Worm (Caenorhabditis elegans): ENCODE data around the gene gldi-3.

gldi-3 gene

ce11 chrII:9283668-9284357 lies 3.9 kb upstream of the gldi-3 start (continued):
- TF ChIP-seq lsy-2 (tag; optimal IDR thresholded peaks at IDR 0.05) (peak; percentile 2 to 81), R02D3.7 (tag; optimal IDR thresholded peaks at IDR 0.05) (no peak), nhr-48 (tag; optimal IDR thresholded peaks at IDR 0.05) (peak; percentile 74), daf-12 (tag; optimal IDR thresholded peaks at IDR 0.05) (no peak), hif-1 (tag; optimal IDR thresholded peaks at IDR 0.05) (peak; percentile 64 to 89), dpl-1 (GFP tag; optimal IDR thresholded peaks at IDR 0.05) (peak; percentile 16), T26A8.4 (GFP tag; IDR thresholded peaks at IDR 0.05) (peak; percentile 37; the same call in 1 of the 2 replicates), mep-1 (tag; optimal IDR thresholded peaks at IDR 0.05) (peak; percentile 70), duxl-1 (tag; optimal IDR thresholded peaks at IDR 0.05; ENCODE audit: poor library complexity) (no peak), mdl-1 (tag; optimal IDR thresholded peaks at IDR 0.05) (peak; percentile 70 to 96), mxl-2 (GFP tag; conservative IDR thresholded peaks at IDR 0.05) (peak; percentile 63; the same call in 1 of the 2 replicates), egl-43 (GFP tag; IDR thresholded peaks at IDR 0.05) (no peak), ceh-20 (GFP tag; IDR thresholded peaks at IDR 0.05) (peak; percentile 18; the same call in 1 of the 2 replicates), Y48G9A.11 (GFP tag; IDR thresholded peaks at IDR 0.05) (0 out of 2 replicates have a peak, but pooled peaks have one; percentile 25), unc-130 (GFP tag; optimal IDR thresholded peaks at IDR 0.05) (no peak), mxl-3 (GFP tag; optimal IDR thresholded peaks at IDR 0.05) (peak; percentile 54), nhr-10 (tag; optimal IDR thresholded peaks at IDR 0.05) (peak; percentile 19), mdt-29 (GFP tag; IDR thresholded peaks at IDR 0.05) (peak; percentile 53; the same call in 1 of the 2 replicates), pha-4 (GFP tag; IDR thresholded peaks at IDR 0.05) (peak; percentile 59; the same call in 1 of the 2 replicates), pha-4 (tag; optimal IDR thresholded peaks at IDR 0.05) (no peak), ZK337.2 (GFP tag; IDR thresholded peaks at IDR 0.05) (no peak), daf-19 (GFP tag; conservative IDR thresholded peaks at IDR 0.05) (no peak), hlh-30 (tag; optimal IDR thresholded peaks at IDR 0.05; ENCODE audit: insufficient read depth) (peak; percentile 96), unc-62 (GFP tag; optimal IDR thresholded peaks at IDR 0.05 in 1 of 2) (peak in 1 of 2 experiments; percentile 99), unc-62 (tag; optimal IDR thresholded peaks at IDR 0.05) (no peak)

- peak; percentile 97 for TF ChIP-seq hlh-11 (tag; optimal IDR thresholded peaks at IDR 0.05)
- peak; percentile 62 for TF ChIP-seq dpl-1 (GFP tag; optimal IDR thresholded peaks at IDR 0.05)
- peak; percentile 35 for TF ChIP-seq fos-1 (tag; optimal IDR thresholded peaks at IDR 0.05)
- peak; percentile 48 for TF ChIP-seq attf-4 (tag; optimal IDR thresholded peaks at IDR 0.05)
- TF ChIP-seq nhr-111 (GFP tag; optimal IDR thresholded peaks at IDR 0.05) = no peak
- TF ChIP-seq lin-13 (GFP tag; optimal IDR thresholded peaks at IDR 0.05) = peak; percentile 90
- TF ChIP-seq hlh-30 (tag; optimal IDR thresholded peaks at IDR 0.05; ENCODE audit: insufficient read depth) = peak; percentile 94
- TF ChIP-seq lsy-2 (tag; optimal IDR thresholded peaks at IDR 0.05) = peak; percentile 87 to 94
- peak; percentile 78 for TF ChIP-seq tra-1 (GFP tag; IDR thresholded peaks at IDR 0.05)
- TF ChIP-seq zip-2 (tag; optimal IDR thresholded peaks at IDR 0.05) = no peak
- TF ChIP-seq Y75B8A.6 (GFP tag; IDR thresholded peaks at IDR 0.05) = 0 out of 2 replicates have a peak, but pooled peaks have one; percentile 21
- TF ChIP-seq daf-16 (GFP tag; optimal IDR thresholded peaks at IDR 0.05) = peak; percentile 64
- TF ChIP-seq daf-16 (tag; optimal IDR thresholded peaks at IDR 0.05) = peak; percentile 76
- TF ChIP-seq arid-1 (GFP tag; conservative IDR thresholded peaks at IDR 0.05) = peak; percentile 62; the same call in 1 of the 2 replicates
- TF ChIP-seq fkh-10 (GFP tag; optimal IDR thresholded peaks at IDR 0.05) = peak; percentile 59
- peak; percentile 30 for TF ChIP-seq gei-8 (GFP tag; optimal IDR thresholded peaks at IDR 0.05)
- TF ChIP-seq tag-97 (GFP tag; IDR thresholded peaks at IDR 0.05) = no peak
- no peak for TF ChIP-seq ces-1 (GFP tag; optimal IDR thresholded peaks at IDR 0.05)
- TF ChIP-seq ceh-32 (tag; optimal IDR thresholded peaks at IDR 0.05; ENCODE audit: poor library complexity) = no peak
- no peak for TF ChIP-seq snpc-4 (tag; optimal IDR thresholded peaks at IDR 0.05)
- TF ChIP-seq aha-1 (tag) = peak; percentile 97
- TF ChIP-seq duxl-1 (tag; optimal IDR thresholded peaks at IDR 0.05; ENCODE audit: poor library complexity) = peak; percentile 69
- peak; percentile 66 for TF ChIP-seq ztf-7 (tag; optimal IDR thresholded peaks at IDR 0.05)
- no peak for TF ChIP-seq Y48G9A.11 (GFP tag; IDR thresholded peaks at IDR 0.05)
- peak; percentile 100 for TF ChIP-seq nhr-28 (tag; optimal IDR thresholded peaks at IDR 0.05)
- TF ChIP-seq ceh-20 (GFP tag; IDR thresholded peaks at IDR 0.05) = peak; percentile 45; the same call in 1 of the 2 replicates
- 0 out of 2 replicates have a peak, but pooled peaks have one; percentile 12 for TF ChIP-seq daf-19 (GFP tag; conservative IDR thresholded peaks at IDR 0.05)
- no peak for TF ChIP-seq aly-2 (tag; optimal IDR thresholded peaks at IDR 0.05)
- 0 out of 2 replicates have a peak, but pooled peaks have one; percentile 51 for TF ChIP-seq saeg-2 (GFP tag; IDR thresholded peaks at IDR 0.05)
- peak; percentile 59 for TF ChIP-seq nhr-102 (tag; optimal IDR thresholded peaks at IDR 0.05)
- peak; percentile 93 for TF ChIP-seq mxl-3 (GFP tag; optimal IDR thresholded peaks at IDR 0.05)
These were observed 2.9 kb upstream of the gldi-3 start for ce11 chrII:9282787-9283186.

Measured in whole organism, L4 larva.